Worm (Caenorhabditis elegans) whole organism, mixed stage, embryonic: ENCODE measurements around the gene irk-2.

Experiments
- ces-1 ChIP-seq: fragments of 150-350 bp; optimal IDR thresholded peaks from 2 replicates; lab custom pipeline; 2014; ENCODE audit warnings: missing biosample characterization, missing genetic modification reagents, missing genetic modification characterization
- drap-1 ChIP-seq: fragments of 200-800 bp; sonication (Bioruptor generic); optimal IDR thresholded peaks from 3 replicates; lab custom pipeline; 2018; ENCODE audit warnings: mild to moderate bottlenecking, missing genetic modification characterization, missing compliant biosample characterization
- ham-2 ChIP-seq: fragments of 200-800 bp; sonication (Bioruptor generic); optimal IDR thresholded peaks from 2 replicates; lab custom pipeline; 2018; ENCODE audit warnings: mild to moderate bottlenecking, missing genetic modification characterization, missing compliant biosample characterization
- nhr-237 ChIP-seq: fragments of 150-350 bp; optimal IDR thresholded peaks from 2 replicates; lab custom pipeline; 2014; ENCODE audit warnings: missing biosample characterization, missing genetic modification characterization
- pha-4 ChIP-seq: fragments of 150-350 bp; optimal IDR thresholded peaks from 2 replicates; lab custom pipeline; 2018; ENCODE audit warnings: missing biosample characterization, missing genetic modification reagents, missing genetic modification characterization
- unc-120 ChIP-seq: sonication (generic microtip); optimal IDR thresholded peaks from 2 replicates; lab custom pipeline; 2017; ENCODE audit warnings: missing genetic modification characterization, missing compliant biosample characterization; ENCODE audit not compliant: poor library complexity, severe bottlenecking
- unc-62 ChIP-seq: fragments of 150-350 bp; optimal IDR thresholded peaks from 2 replicates; lab custom pipeline; 2014; ENCODE audit warnings: missing biosample characterization, missing genetic modification reagents, missing genetic modification characterization
- ztf-11 ChIP-seq: fragments of 150-350 bp; optimal IDR thresholded peaks from 2 replicates; lab custom pipeline; 2014; ENCODE audit warnings: missing biosample characterization, missing genetic modification characterization

ce11 chrX:748319-748718 lies 34.0 kb upstream of the irk-2 start:
- TF ChIP-seq ham-2 (GFP tag; lab: Kevin White, UChicago) (no peak), ztf-11 (tag; lab: Kevin White, UChicago) (no peak), nhr-237 (tag; lab: Kevin White, UChicago) (no peak), unc-62 (GFP tag; lab: Kevin White, UChicago) (no peak), ces-1 (no peak), unc-120 (tag; lab: Kevin White, UChicago) (no peak), pha-4 (tag; lab: Kevin White, UChicago) (no peak), drap-1 (GFP tag; lab: Kevin White, UChicago) (no peak)
